Worm (Caenorhabditis elegans): ENCODE data around the gene F32D8.15.
A peak's percentile ranks its signal among the peaks of the same experiment; 100 is the strongest.

The F32D8.15 gene

ce11 chrV:10887564-10887963 is 16.3 kb upstream of the F32D8.15 start (continued):
- TF ChIP-seq ets-4 (GFP tag; optimal IDR thresholded peaks at IDR 0.05) (no peak), F10E7.11 (tag; optimal IDR thresholded peaks at IDR 0.05) (no peak), Y53G8AR.9 (GFP tag; conservative IDR thresholded peaks at IDR 0.05) (peak; percentile 56; the same call in 1 of the 2 replicates), mel-28 (tag; optimal IDR thresholded peaks at IDR 0.05; ENCODE audit: borderline replicate concordance) (no peak), F57C9.4 (tag; optimal IDR thresholded peaks at IDR 0.05) (peak; percentile 83), cebp-2 (GFP tag; IDR thresholded peaks at IDR 0.05) (no peak), let-607 (tag; optimal IDR thresholded peaks at IDR 0.05) (peak in 1 of 2 experiments; percentile 20), hsf-1 (GFP tag; IDR thresholded peaks at IDR 0.05) (no peak), B0019.2 (GFP tag; conservative IDR thresholded peaks at IDR 0.05) (no peak), zfh-2 (GFP tag; conservative IDR thresholded peaks at IDR 0.05) (no peak), attf-5 (GFP tag; optimal IDR thresholded peaks at IDR 0.05) (no peak), pha-4 (tag; optimal IDR thresholded peaks at IDR 0.05) (no peak), lin-54 (GFP tag; optimal IDR thresholded peaks at IDR 0.05) (peak; percentile 13), sptf-2 (GFP tag; optimal IDR thresholded peaks at IDR 0.05) (no peak), tlf-1 (GFP tag; optimal IDR thresholded peaks at IDR 0.05) (peak; percentile 55), akir-1 (GFP tag; optimal IDR thresholded peaks at IDR 0.05) (no peak), lsl-1 (GFP tag; optimal IDR thresholded peaks at IDR 0.05) (no peak), ama-1 (optimal IDR thresholded peaks at IDR 0.05) (peak; percentile 26), ama-1 (GFP tag; optimal IDR thresholded peaks at IDR 0.05) (no peak), Y79H2A.3 (GFP tag; conservative IDR thresholded peaks at IDR 0.05) (no peak), lsy-27 (tag; optimal IDR thresholded peaks at IDR 0.05; ENCODE audit: borderline replicate concordance, insufficient read depth) (no peak), xnd-1 (tag; optimal IDR thresholded peaks at IDR 0.05) (no peak), him-1 (tag; optimal IDR thresholded peaks at IDR 0.05) (no peak), F57A8.1 (GFP tag; optimal IDR thresholded peaks at IDR 0.05) (no peak), attf-6 (GFP tag; IDR thresholded peaks at IDR 0.05) (no peak), nfyb-1 (GFP tag; IDR thresholded peaks at IDR 0.05) (peak; percentile 66; the same call in 1 of the 2 replicates), ceh-27 (GFP tag; optimal IDR thresholded peaks at IDR 0.05) (no peak), pbrm-1 (GFP tag; IDR thresholded peaks at IDR 0.05) (peak; percentile 57), F37B4.10 (GFP tag; IDR thresholded peaks at IDR 0.05) (no peak), F33H1.4 (GFP tag; IDR thresholded peaks at IDR 0.05) (no peak), dox-1 (GFP tag; IDR thresholded peaks at IDR 0.05) (no peak), aptf-2 (GFP tag; conservative IDR thresholded peaks at IDR 0.05) (no peak), lin-40 (tag; optimal IDR thresholded peaks at IDR 0.05) (peak; percentile 3), snpc-1.1 (tag; optimal IDR thresholded peaks at IDR 0.05; ENCODE audit: insufficient read depth) (no peak), athp-1 (tag; optimal IDR thresholded peaks at IDR 0.05) (peak; percentile 18), ztf-25 (GFP tag; IDR thresholded peaks at IDR 0.05) (no peak), D2030.7 (GFP tag; IDR thresholded peaks at IDR 0.05) (no peak), hrde-1 (tag; optimal IDR thresholded peaks at IDR 0.05; ENCODE audit: borderline replicate concordance) (no peak), Y67H2A.10 (GFP tag; conservative IDR thresholded peaks at IDR 0.05) (no peak), F55B11.4 (tag; optimal IDR thresholded peaks at IDR 0.05; ENCODE audit: borderline replicate concordance, insufficient read depth) (no peak), Y56A3A.18 (GFP tag; IDR thresholded peaks at IDR 0.05) (peak; percentile 86), F23B12.7 (tag; optimal IDR thresholded peaks at IDR 0.05; ENCODE audit: insufficient read depth) (no peak), tbx-9 (tag; optimal IDR thresholded peaks at IDR 0.05; ENCODE audit: borderline replicate concordance) (no peak), lin-26 (GFP tag; IDR thresholded peaks at IDR 0.05) (0 out of 2 replicates have a peak, but pooled peaks have one; percentile 11), ceh-91 (GFP tag; IDR thresholded peaks at IDR 0.05) (no peak), mcd-1 (GFP tag; IDR thresholded peaks at IDR 0.05) (no peak), aptf-3 (GFP tag; IDR thresholded peaks at IDR 0.05) (no peak), mes-4 (tag; optimal IDR thresholded peaks at IDR 0.05) (no peak)

Data from whole organism, young adult.